Worm (Caenorhabditis elegans) whole organism, young adult: ENCODE measurements around the gene sru-39.
A peak's percentile ranks its signal among the peaks of the same experiment; 100 is the strongest.

Source experiments
- B0019.2 ChIP-seq: fragments of 200-800 bp; sonication (Bioruptor generic); conservative IDR thresholded peaks from 2 replicates; pipeline ENCODE4 v1.3.6; 2022; ENCODE audit warnings: missing genetic modification reagents, missing genetic modification characterization, missing compliant biosample characterization
- C06A6.2 ChIP-seq: fragments of 200-800 bp; sonication (Bioruptor generic); conservative IDR thresholded peaks from 2 replicates; pipeline ENCODE4 v1.3.6; 2022; ENCODE audit warnings: missing genetic modification characterization, missing compliant biosample characterization
- C17E4.6 ChIP-seq: fragments of 200-800 bp; sonication (Bioruptor generic); IDR thresholded peaks from 2 replicates; pipeline ENCODE4 v1.3.6; 2022; ENCODE audit warnings: missing genetic modification reagents, missing genetic modification characterization, missing compliant biosample characterization
- F23B12.7 ChIP-seq: sonication (generic microtip); optimal IDR thresholded peaks from 2 replicates; lab custom pipeline; 2017; ENCODE audit warnings: missing genetic modification characterization, mild to moderate bottlenecking, missing compliant biosample characterization, antibody characterized with exemption, moderate library complexity; ENCODE audit not compliant: insufficient read depth
- F33H1.4 ChIP-seq: fragments of 200-800 bp; sonication (Bioruptor generic); IDR thresholded peaks from 2 replicates; pipeline ENCODE4 v1.3.6; 2022; ENCODE audit warnings: missing genetic modification reagents, missing genetic modification characterization, missing compliant biosample characterization
- F39B2.1 ChIP-seq: fragments of 200-800 bp; sonication (Bioruptor generic); IDR thresholded peaks from 2 replicates; pipeline ENCODE4 v1.3.6; 2022; ENCODE audit warnings: missing genetic modification reagents, missing genetic modification characterization, missing compliant biosample characterization
- F52B5.7 ChIP-seq: sonication (generic microtip); optimal IDR thresholded peaks from 2 replicates; lab custom pipeline; 2016; ENCODE audit warnings: mild to moderate bottlenecking, missing genetic modification characterization, missing compliant biosample characterization
- T26A5.8 ChIP-seq: sonication (generic microtip); optimal IDR thresholded peaks from 2 replicates; lab custom pipeline; 2016; ENCODE audit warnings: missing genetic modification characterization, missing compliant biosample characterization
- Y53G8AR.9 ChIP-seq: fragments of 200-800 bp; sonication (Bioruptor generic); conservative IDR thresholded peaks from 2 replicates; pipeline ENCODE4 v1.3.6; 2022; ENCODE audit warnings: missing genetic modification reagents, missing genetic modification characterization, missing compliant biosample characterization
- Y56A3A.18 ChIP-seq: fragments of 200-800 bp; sonication (Bioruptor generic); IDR thresholded peaks from 2 replicates; pipeline ENCODE4 v1.3.6; 2022; ENCODE audit warnings: missing genetic modification reagents, missing genetic modification characterization, missing compliant biosample characterization
- Y67H2A.10 ChIP-seq: fragments of 200-800 bp; sonication (Bioruptor generic); conservative IDR thresholded peaks from 2 replicates; pipeline ENCODE4 v1.3.6; 2022; ENCODE audit warnings: missing genetic modification reagents, missing genetic modification characterization, missing compliant biosample characterization
- Y79H2A.3 ChIP-seq: fragments of 200-800 bp; sonication (Bioruptor generic); conservative IDR thresholded peaks from 2 replicates; pipeline ENCODE4 v1.3.6; 2022; ENCODE audit warnings: missing genetic modification reagents, missing genetic modification characterization, missing compliant biosample characterization
- akir-1 ChIP-seq: fragments of 200-800 bp; sonication (Bioruptor generic); optimal IDR thresholded peaks from 2 replicates; lab custom pipeline; 2018; ENCODE audit warnings: mild to moderate bottlenecking, missing genetic modification characterization, moderate library complexity, missing compliant biosample characterization
- ama-1 ChIP-seq, 3 experiments: fragments of 150-350 bp in 1 of 3; sonication (generic microtip) in 2 of 3; optimal IDR thresholded peaks; 2 replicates each; lab custom pipeline; 2014 to 2018; ENCODE audit warnings: missing biosample characterization in 2 of 3, missing genetic modification characterization in 2 of 3, missing genetic modification reagents in 2 of 3
- aptf-2 ChIP-seq: fragments of 200-800 bp; sonication (Bioruptor generic); conservative IDR thresholded peaks from 2 replicates; pipeline ENCODE4 v1.3.6; 2022; ENCODE audit warnings: missing genetic modification reagents, missing genetic modification characterization, missing compliant biosample characterization
- atf-7 ChIP-seq: sonication (generic microtip); optimal IDR thresholded peaks from 2 replicates; lab custom pipeline; 2017; ENCODE audit warnings: mild to moderate bottlenecking, missing genetic modification characterization, missing compliant biosample characterization
- attf-3 ChIP-seq: fragments of 200-800 bp; sonication (Bioruptor generic); conservative IDR thresholded peaks from 2 replicates; pipeline ENCODE4 v1.3.6; 2022; ENCODE audit warnings: missing genetic modification reagents, missing genetic modification characterization, missing compliant biosample characterization
- attf-5 ChIP-seq: fragments of 200-800 bp; sonication (Bioruptor generic); optimal IDR thresholded peaks from 2 replicates; lab custom pipeline; 2018; ENCODE audit warnings: mild to moderate bottlenecking, missing genetic modification characterization, missing compliant biosample characterization
- bed-1 ChIP-seq: fragments of 200-800 bp; sonication (Bioruptor generic); IDR thresholded peaks from 2 replicates; pipeline ENCODE4 v1.3.6; 2022; ENCODE audit warnings: missing genetic modification reagents, missing genetic modification characterization, missing compliant biosample characterization
- ccch-3 ChIP-seq: fragments of 200-800 bp; sonication (Bioruptor generic); optimal IDR thresholded peaks from 2 replicates; lab custom pipeline; 2018; ENCODE audit warnings: mild to moderate bottlenecking, missing genetic modification characterization, missing compliant biosample characterization
- cebp-1 ChIP-seq, 2 experiments: fragments of 200-800 bp in 1 of 2; sonication (Bioruptor generic) in 1 of 2; sonication (generic microtip) in 1 of 2; IDR thresholded peaks in 1 of 2; optimal IDR thresholded peaks in 1 of 2; 2 replicates each; pipeline versions ENCODE4 v1.3.6 to Lab custom; 2017 to 2022; ENCODE audit warnings: missing compliant biosample characterization in 2 of 2, missing genetic modification characterization in 2 of 2, mild to moderate bottlenecking in 1 of 2, missing genetic modification reagents in 1 of 2, moderate library complexity in 1 of 2
- cebp-2 ChIP-seq: fragments of 200-800 bp; sonication (Bioruptor generic); IDR thresholded peaks from 2 replicates; pipeline ENCODE4 v1.3.6; 2022; ENCODE audit warnings: missing genetic modification characterization, missing compliant biosample characterization
- ceh-79 ChIP-seq: sonication (generic microtip); optimal IDR thresholded peaks from 2 replicates; lab custom pipeline; 2017; ENCODE audit warnings: mild to moderate bottlenecking, missing genetic modification characterization, missing compliant biosample characterization
- die-1 ChIP-seq: sonication (generic microtip); optimal IDR thresholded peaks from 2 replicates; lab custom pipeline; 2016; ENCODE audit warnings: missing genotype, mild to moderate bottlenecking, missing genetic modification characterization, missing compliant biosample characterization
- egrh-3 ChIP-seq: fragments of 200-800 bp; sonication (Bioruptor generic); IDR thresholded peaks from 2 replicates; pipeline ENCODE4 v1.3.6; 2022; ENCODE audit warnings: missing genetic modification reagents, missing genetic modification characterization, missing compliant biosample characterization
- ekl-4 ChIP-seq: fragments of 200-800 bp; sonication (Bioruptor generic); IDR thresholded peaks from 2 replicates; pipeline ENCODE4 v1.3.6; 2022; ENCODE audit warnings: missing genetic modification reagents, missing genetic modification characterization, missing compliant biosample characterization
- hmg-1.2 ChIP-seq: fragments of 200-800 bp; sonication (Bioruptor generic); IDR thresholded peaks from 2 replicates; pipeline ENCODE4 v1.3.6; 2022; ENCODE audit warnings: missing genetic modification reagents, missing genetic modification characterization, missing compliant biosample characterization
- hsf-1 ChIP-seq: fragments of 200-800 bp; sonication (Bioruptor generic); IDR thresholded peaks from 2 replicates; pipeline ENCODE4 v1.3.6; 2022; ENCODE audit warnings: missing genetic modification reagents, missing genetic modification characterization, missing compliant biosample characterization
- lag-1 ChIP-seq: fragments of 200-800 bp; sonication (Bioruptor generic); IDR thresholded peaks from 2 replicates; pipeline ENCODE4 v1.3.6; 2022; ENCODE audit warnings: missing genetic modification reagents, missing genetic modification characterization, missing compliant biosample characterization
- let-607 ChIP-seq, 2 experiments: fragments of 200-800 bp in 1 of 2; sonication (Bioruptor generic) in 1 of 2; sonication (generic microtip) in 1 of 2; optimal IDR thresholded peaks; 2 replicates each; lab custom pipeline; 2016 to 2018; ENCODE audit warnings: mild to moderate bottlenecking in 2 of 2, missing compliant biosample characterization in 2 of 2, missing genetic modification characterization in 2 of 2, moderate library complexity in 2 of 2, missing genotype in 1 of 2
- lsy-27 ChIP-seq: sonication (generic microtip); optimal IDR thresholded peaks from 2 replicates; lab custom pipeline; 2017; ENCODE audit warnings: missing genetic modification characterization, mild to moderate bottlenecking, missing compliant biosample characterization, antibody characterized with exemption, missing genotype, borderline replicate concordance; ENCODE audit not compliant: insufficient read depth
- nfya-1 ChIP-seq: sonication (generic microtip); optimal IDR thresholded peaks from 2 replicates; lab custom pipeline; 2017; ENCODE audit warnings: antibody characterized with exemption, missing compliant biosample characterization, missing genetic modification characterization, borderline replicate concordance; ENCODE audit not compliant: insufficient read depth
- nfyb-1 ChIP-seq: fragments of 200-800 bp; sonication (Bioruptor generic); IDR thresholded peaks from 2 replicates; pipeline ENCODE4 v1.3.6; 2022; ENCODE audit warnings: missing genetic modification reagents, missing genetic modification characterization, missing compliant biosample characterization
- nhr-179 ChIP-seq: sonication (generic microtip); optimal IDR thresholded peaks from 2 replicates; lab custom pipeline; 2016; ENCODE audit warnings: mild to moderate bottlenecking, missing genetic modification characterization, missing compliant biosample characterization
- nhr-80 ChIP-seq: sonication (generic microtip); optimal IDR thresholded peaks from 2 replicates; lab custom pipeline; 2016; ENCODE audit warnings: missing genetic modification characterization, missing compliant biosample characterization
- pbrm-1 ChIP-seq: fragments of 200-800 bp; sonication (Bioruptor generic); IDR thresholded peaks from 2 replicates; pipeline ENCODE4 v1.3.6; 2022; ENCODE audit warnings: missing genetic modification reagents, missing genetic modification characterization, missing compliant biosample characterization
- rcor-1 ChIP-seq: fragments of 200-800 bp; sonication (Bioruptor generic); IDR thresholded peaks from 2 replicates; pipeline ENCODE4 v1.3.6; 2022; ENCODE audit warnings: missing genetic modification reagents, missing genetic modification characterization, missing compliant biosample characterization
- repo-1 ChIP-seq: sonication (generic microtip); optimal IDR thresholded peaks from 2 replicates; lab custom pipeline; 2017; ENCODE audit warnings: mild to moderate bottlenecking, missing genetic modification characterization, missing compliant biosample characterization
- snpc-3.4 ChIP-seq: sonication (generic microtip); optimal IDR thresholded peaks from 2 replicates; lab custom pipeline; 2017; ENCODE audit warnings: missing genetic modification characterization, mild to moderate bottlenecking, missing compliant biosample characterization, antibody characterized with exemption, moderate library complexity, missing genotype, missing genetic modification reagents
- snpc-4 ChIP-seq, 5 experiments: fragments of 150-350 bp in 1 of 5; sonication (generic microtip) in 4 of 5; optimal IDR thresholded peaks; 2 replicates each; lab custom pipeline; 2014 to 2018; ENCODE audit warnings: missing genetic modification characterization in 5 of 5, missing biosample characterization in 3 of 5, antibody characterized with exemption in 2 of 5, mild to moderate bottlenecking in 2 of 5, missing compliant biosample characterization in 2 of 5, missing genotype in 2 of 5, moderate library complexity in 2 of 5, missing genetic modification reagents in 1 of 5
- tbp1 ChIP-seq: fragments of 200-800 bp; sonication (Bioruptor generic); optimal IDR thresholded peaks from 2 replicates; lab custom pipeline; 2018; ENCODE audit warnings: mild to moderate bottlenecking, missing genetic modification characterization, missing compliant biosample characterization
- xnd-1 ChIP-seq: sonication (generic microtip); optimal IDR thresholded peaks from 2 replicates; lab custom pipeline; 2016; ENCODE audit warnings: missing genotype, missing genetic modification reagents, missing genetic modification characterization, missing compliant biosample characterization
- ztf-22 ChIP-seq: fragments of 200-800 bp; sonication (Bioruptor generic); optimal IDR thresholded peaks from 2 replicates; lab custom pipeline; 2018; ENCODE audit warnings: mild to moderate bottlenecking, missing genetic modification characterization, moderate library complexity, missing compliant biosample characterization
- ztf-26 ChIP-seq: sonication (generic microtip); optimal IDR thresholded peaks from 2 replicates; lab custom pipeline; 2017; ENCODE audit warnings: missing genetic modification characterization, missing compliant biosample characterization
- ztf-28 ChIP-seq: fragments of 200-800 bp; sonication (Bioruptor generic); IDR thresholded peaks from 2 replicates; pipeline ENCODE4 v1.3.6; 2022; ENCODE audit warnings: missing genetic modification reagents, missing genetic modification characterization, missing compliant biosample characterization

Gene sru-39

DNA sequence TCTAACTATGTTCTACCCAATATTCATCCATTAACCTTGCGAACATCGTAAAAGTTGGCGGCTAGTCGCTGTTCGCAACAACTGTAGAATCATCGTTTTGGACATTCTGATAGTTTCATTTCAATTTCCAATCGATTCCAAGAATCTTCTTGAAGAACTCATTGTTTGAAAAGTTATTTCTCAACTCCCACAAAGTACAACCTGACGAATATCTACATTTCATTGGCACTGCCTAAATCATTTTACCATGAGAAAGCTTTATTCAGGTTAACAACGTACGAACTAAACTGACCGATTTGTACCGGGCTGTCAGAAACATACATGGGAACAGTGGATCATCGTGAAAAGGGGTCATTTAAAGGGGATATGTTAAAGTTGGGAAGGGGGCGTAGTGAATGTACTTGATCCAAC, 16.6 kb upstream of the sru-39 start, which contains the start of gene F46B6.6 (continued):
- TF ChIP-seq akir-1 (GFP tag; lab: Kevin White, UChicago) (no peak), rcor-1 (GFP tag; lab: Robert Waterston, UW) (no peak), nhr-80 (tag; lab: Kevin White, UChicago) (no peak), attf-3 (GFP tag; lab: Robert Waterston, UW) (no peak), ztf-22 (GFP tag; lab: Kevin White, UChicago) (no peak), repo-1 (tag; lab: Kevin White, UChicago) (peak; percentile 92), B0019.2 (GFP tag; lab: Robert Waterston, UW) (no peak), cebp-2 (GFP tag; lab: Robert Waterston, UW) (no peak), Y56A3A.18 (GFP tag; lab: Robert Waterston, UW) (0 out of 2 replicates have a peak, but pooled peaks have one; percentile 41), snpc-4 (GFP tag; optimal IDR thresholded peaks at IDR 0.05; lab: Kevin White, UChicago) (peak; percentile 33), snpc-4 (tag; optimal IDR thresholded peaks at IDR 0.05; lab: Kevin White, UChicago) (no peak), hsf-1 (GFP tag; lab: Robert Waterston, UW) (peak; percentile 68), die-1 (tag; lab: Kevin White, UChicago) (peak; percentile 15), xnd-1 (tag; lab: Kevin White, UChicago) (no peak), nfya-1 (no peak), atf-7 (tag; lab: Kevin White, UChicago) (peak; percentile 46), Y53G8AR.9 (GFP tag; lab: Robert Waterston, UW) (0 out of 2 replicates have a peak, but pooled peaks have one; percentile 57), tbp1 (peak; percentile 14), ztf-26 (tag; lab: Kevin White, UChicago) (no peak), ama-1 (optimal IDR thresholded peaks at IDR 0.05; lab: Kevin White, UChicago) (peak; percentile 72), ama-1 (GFP tag; optimal IDR thresholded peaks at IDR 0.05; lab: Kevin White, UChicago) (peak; percentile 14 to 36), ztf-28 (no peak), snpc-3.4 (tag; lab: Kevin White, UChicago) (no peak), C17E4.6 (GFP tag; lab: Robert Waterston, UW) (no peak), pbrm-1 (GFP tag; lab: Robert Waterston, UW) (0 out of 2 replicates have a peak, but pooled peaks have one; percentile 19), F33H1.4 (GFP tag; lab: Robert Waterston, UW) (no peak), lsy-27 (tag; lab: Kevin White, UChicago) (no peak), F52B5.7 (tag; lab: Kevin White, UChicago) (peak; percentile 53), hmg-1.2 (GFP tag; lab: Robert Waterston, UW) (peak; percentile 27; the same call in 1 of the 2 replicates), let-607 (tag; optimal IDR thresholded peaks at IDR 0.05; lab: Kevin White, UChicago) (peak in 1 of 2 experiments; percentile 41)

DNA sequence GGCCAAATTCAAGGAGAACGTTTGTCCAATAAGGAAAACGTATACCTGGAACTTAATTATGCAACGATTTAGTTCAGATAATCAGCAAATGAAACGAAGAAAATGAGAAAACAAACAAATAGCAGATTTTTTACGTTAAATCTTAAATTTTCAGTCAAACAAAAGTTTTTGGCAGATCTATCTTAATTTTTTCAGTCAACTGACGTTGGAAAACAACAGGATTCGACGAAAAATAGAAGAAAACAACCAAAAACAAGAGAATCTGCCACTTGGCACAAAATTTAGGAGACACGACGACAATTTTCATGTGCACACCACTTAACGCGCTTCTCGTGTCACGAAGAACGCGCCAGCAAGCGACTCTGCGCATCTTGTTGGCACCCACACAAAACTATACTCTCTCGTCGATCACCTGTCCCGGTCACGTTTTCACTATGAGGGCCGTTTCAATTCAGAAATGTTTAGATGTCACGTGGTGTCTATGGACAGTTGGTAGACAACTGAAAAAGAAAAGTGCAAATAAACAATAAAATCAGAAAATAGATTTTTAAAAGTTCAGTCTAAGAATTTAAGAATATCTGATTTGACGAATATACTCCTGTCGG, 13.5 kb upstream of the sru-39 start, which contains the start of gene ztf-7:
TSS of gene ztf-7 (minus strand) at position 51 of the 605 bp plus-strand sequence.
- TF ChIP-seq F23B12.7 (tag; lab: Kevin White, UChicago) (peak; percentile 55), Y79H2A.3 (GFP tag; lab: Robert Waterston, UW) (no peak), lag-1 (GFP tag; lab: Robert Waterston, UW) (0 out of 2 replicates have a peak, but pooled peaks have one; percentile 56), aptf-2 (0 out of 2 replicates have a peak, but pooled peaks have one; percentile 20), F39B2.1 (GFP tag; lab: Robert Waterston, UW) (no peak), cebp-1 (GFP tag; IDR thresholded peaks at IDR 0.05; lab: Robert Waterston, UW) (peak; percentile 75), cebp-1 (tag; optimal IDR thresholded peaks at IDR 0.05; lab: Kevin White, UChicago) (peak; percentile 96), nhr-179 (no peak), C06A6.2 (peak; percentile 93), ccch-3 (GFP tag; lab: Kevin White, UChicago) (no peak), akir-1 (GFP tag; lab: Kevin White, UChicago) (peak; percentile 15), egrh-3 (no peak), ekl-4 (GFP tag; lab: Robert Waterston, UW) (peak; percentile 96), Y67H2A.10 (GFP tag; lab: Robert Waterston, UW) (peak; percentile 81), ceh-79 (tag; lab: Kevin White, UChicago) (peak; percentile 32), bed-1 (GFP tag; lab: Robert Waterston, UW) (0 out of 2 replicates have a peak, but pooled peaks have one; percentile 75), nfyb-1 (peak; percentile 96), attf-5 (GFP tag; lab: Kevin White, UChicago) (peak; percentile 97), T26A5.8 (no peak)
